Worm (Caenorhabditis elegans) whole organism, late embryonic: ENCODE measurements around the gene ZK899.2.

Source experiments
- ceh-2 ChIP-seq: sonication (generic microtip); optimal IDR thresholded peaks from 2 replicates; lab custom pipeline; 2016; ENCODE audit warnings: missing genotype, missing genetic modification characterization, missing compliant biosample characterization
- ceh-45 ChIP-seq: fragments of 200-800 bp; sonication (Bioruptor generic); IDR thresholded peaks from 2 replicates; pipeline ENCODE4 v1.3.6; 2022; ENCODE audit warnings: missing genetic modification reagents, missing genetic modification characterization, missing compliant biosample characterization
- che-1 ChIP-seq: sonication (generic microtip); optimal IDR thresholded peaks from 2 replicates; lab custom pipeline; 2016; ENCODE audit warnings: mild to moderate bottlenecking, missing genetic modification characterization, missing compliant biosample characterization
- hlh-13 ChIP-seq: fragments of 200-800 bp; sonication (Bioruptor generic); optimal IDR thresholded peaks from 2 replicates; lab custom pipeline; 2018; ENCODE audit warnings: mild to moderate bottlenecking, missing genetic modification characterization, missing compliant biosample characterization
- nhr-11 ChIP-seq: fragments of 150-350 bp; optimal IDR thresholded peaks from 2 replicates; lab custom pipeline; 2014; ENCODE audit warnings: missing biosample characterization, missing genetic modification characterization
- pha-4 ChIP-seq: fragments of 150-350 bp; optimal IDR thresholded peaks from 2 replicates; lab custom pipeline; 2018; ENCODE audit warnings: missing biosample characterization, missing genetic modification reagents, missing genetic modification characterization
- pros-1 ChIP-seq: fragments of 150-350 bp; optimal IDR thresholded peaks from 2 replicates; lab custom pipeline; 2014; ENCODE audit warnings: missing biosample characterization, missing genetic modification reagents, missing genetic modification characterization
- tbx-2 ChIP-seq: sonication (generic microtip); optimal IDR thresholded peaks from 2 replicates; lab custom pipeline; 2016; ENCODE audit warnings: missing genetic modification characterization, missing compliant biosample characterization
- unc-86 ChIP-seq: sonication (generic microtip); optimal IDR thresholded peaks from 2 replicates; lab custom pipeline; 2016; ENCODE audit warnings: missing genetic modification characterization, missing compliant biosample characterization
- zip-5 ChIP-seq: sonication (generic microtip); optimal IDR thresholded peaks from 2 replicates; lab custom pipeline; 2016; ENCODE audit warnings: missing genetic modification characterization, missing compliant biosample characterization

DNA sequence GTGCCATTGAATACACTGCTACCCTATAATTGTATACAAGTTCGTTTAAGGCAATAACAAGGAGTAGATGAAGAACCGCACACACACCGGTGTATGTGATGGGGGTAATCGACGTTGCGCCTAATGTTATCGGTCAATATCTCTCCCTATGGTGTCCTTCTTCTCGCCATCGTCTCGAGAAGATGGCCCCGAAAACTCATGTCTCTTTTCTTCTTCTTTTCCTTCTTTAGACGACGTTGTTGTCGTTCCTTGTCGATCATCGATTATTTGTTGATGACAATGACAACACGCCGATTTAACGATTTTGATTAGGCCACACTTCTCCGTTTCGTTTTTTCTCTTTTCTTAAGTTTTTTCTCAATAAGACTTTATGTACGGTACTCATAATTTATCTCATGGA lies 42.7 kb downstream of the ZK899.2 start:
- TF ChIP-seq zip-5 (tag; lab: Kevin White, UChicago) (no peak), ceh-45 (GFP tag; lab: Robert Waterston, UW) (no peak), hlh-13 (no peak), tbx-2 (tag; lab: Kevin White, UChicago) (no peak), pros-1 (tag; lab: Kevin White, UChicago) (no peak), nhr-11 (tag; lab: Kevin White, UChicago) (no peak), che-1 (tag; lab: Kevin White, UChicago) (no peak), pha-4 (tag; lab: Kevin White, UChicago) (no peak), unc-86 (tag; lab: Kevin White, UChicago) (no peak), ceh-2 (tag; lab: Kevin White, UChicago) (no peak)
